Fruit fly (Drosophila melanogaster) whole organism, embryonic: Measurements from ENCODE around the gene CG43800.

Experiments
- Bteb2 ChIP-seq: fragments of 200-800 bp; sonication (Bioruptor generic); optimal IDR thresholded peaks from 2 replicates; lab custom pipeline; 2016; ENCODE audit warnings: missing biosample characterization, missing genetic modification characterization
- CG10366 ChIP-seq: fragments of 200-800 bp; sonication (Bioruptor generic); IDR thresholded peaks from 2 replicates; pipeline ENCODE4 v1.3.6; 2022; ENCODE audit warnings: missing biosample characterization, missing genetic modification characterization
- CG12104 ChIP-seq: fragments of 200-800 bp; sonication (Bioruptor generic); optimal IDR thresholded peaks from 3 replicates; lab custom pipeline; 2016; ENCODE audit warnings: missing biosample characterization, missing genetic modification characterization
- CG12236 ChIP-seq: fragments of 200-800 bp; sonication (Bioruptor generic); optimal IDR thresholded peaks from 2 replicates; lab custom pipeline; 2016; ENCODE audit warnings: missing biosample characterization, missing genetic modification characterization
- CG12659 ChIP-seq: fragments of 200-800 bp; sonication (Bioruptor generic); optimal IDR thresholded peaks from 3 replicates; lab custom pipeline; 2017; ENCODE audit warnings: mild to moderate bottlenecking, missing biosample characterization, missing genetic modification reagents, missing genetic modification characterization
- CG15269 ChIP-seq: fragments of 200-800 bp; sonication (Bioruptor generic); optimal IDR thresholded peaks from 2 replicates; lab custom pipeline; 2018; ENCODE audit warnings: missing biosample characterization, mild to moderate bottlenecking, missing genetic modification characterization, moderate library complexity
- CG17361 ChIP-seq: fragments of 200-800 bp; sonication (Bioruptor generic); IDR thresholded peaks from 3 replicates; pipeline ENCODE4 v1.3.6; 2022; ENCODE audit warnings: missing biosample characterization, missing genetic modification characterization
- CG18476 ChIP-seq: fragments of 200-800 bp; sonication (Bioruptor generic); optimal IDR thresholded peaks from 2 replicates; lab custom pipeline; 2016; ENCODE audit warnings: missing biosample characterization, mild to moderate bottlenecking, missing genetic modification characterization
- CG2889 ChIP-seq: fragments of 200-800 bp; sonication (Bioruptor generic); IDR thresholded peaks from 3 replicates; pipeline ENCODE4 v1.3.6; 2022; ENCODE audit warnings: missing biosample characterization, missing genetic modification characterization
- CG31388 ChIP-seq: fragments of 200-800 bp; sonication (Bioruptor generic); optimal IDR thresholded peaks from 2 replicates; lab custom pipeline; 2016; ENCODE audit warnings: missing biosample characterization, missing genetic modification characterization
- CG3838 ChIP-seq: fragments of 200-800 bp; sonication (Bioruptor generic); optimal IDR thresholded peaks from 3 replicates; lab custom pipeline; 2016; ENCODE audit warnings: missing biosample characterization, missing genetic modification characterization
- CG4328 ChIP-seq: fragments of 200-800 bp; sonication (Bioruptor generic); optimal IDR thresholded peaks from 3 replicates; lab custom pipeline; 2017; ENCODE audit warnings: missing biosample characterization, missing genetic modification reagents, missing genetic modification characterization
- CG4424 ChIP-seq: fragments of 200-800 bp; sonication (Bioruptor generic); optimal IDR thresholded peaks from 3 replicates; lab custom pipeline; 2016; ENCODE audit warnings: missing biosample characterization, missing genetic modification characterization
- CG7839 ChIP-seq: fragments of 200-800 bp; sonication (Bioruptor generic); optimal IDR thresholded peaks from 3 replicates; lab custom pipeline; 2018; ENCODE audit warnings: missing biosample characterization, mild to moderate bottlenecking, missing genetic modification characterization, moderate library complexity
- CG8290 ChIP-seq, 3 experiments: fragments of 200-800 bp; sonication (Bioruptor generic); optimal IDR thresholded peaks; 2 replicates each; lab custom pipeline; 2016 to 2019; ENCODE audit warnings: missing biosample characterization in 3 of 3, missing genetic modification characterization in 3 of 3, mild to moderate bottlenecking in 2 of 3, moderate library complexity in 1 of 3
- CoRest ChIP-seq: fragments of 200-800 bp; sonication (Bioruptor generic); optimal IDR thresholded peaks from 3 replicates; lab custom pipeline; 2018; ENCODE audit warnings: missing biosample characterization, mild to moderate bottlenecking, missing genetic modification characterization, moderate library complexity
- Doc3 ChIP-seq: fragments of 200-800 bp; sonication (Bioruptor generic); IDR thresholded peaks from 3 replicates; pipeline ENCODE4 v1.3.6; 2022; ENCODE audit warnings: missing biosample characterization, missing genetic modification characterization; ENCODE audit not compliant: partially characterized antibody
- Eip74EF ChIP-seq, 2 experiments: fragments of 200-800 bp in 1 of 2; fragments of >200 bp in 1 of 2; sonication (Bioruptor generic) in 1 of 2; optimal IDR thresholded peaks; 2 replicates each; lab custom pipeline; 2017 to 2019; ENCODE audit warnings: missing biosample characterization in 2 of 2, missing genetic modification characterization in 2 of 2, mild to moderate bottlenecking in 1 of 2, moderate library complexity in 1 of 2
- Gsc ChIP-seq: fragments of 200-800 bp; sonication (Bioruptor generic); IDR thresholded peaks from 2 replicates; pipeline ENCODE4 v1.3.6; 2022; ENCODE audit warnings: missing biosample characterization, missing genetic modification characterization
- HLH3B ChIP-seq: fragments of 200-800 bp; sonication (Bioruptor generic); IDR thresholded peaks from 2 replicates; pipeline ENCODE4 v1.3.6; 2022; ENCODE audit warnings: missing biosample characterization, missing genetic modification characterization
- Hr39 ChIP-seq: fragments of >200 bp; optimal IDR thresholded peaks from 2 replicates; lab custom pipeline; 2017
- Hr51 ChIP-seq, 2 experiments: fragments of 200-800 bp; sonication (Bioruptor generic); optimal IDR thresholded peaks; 2 replicates in 1 of 2; 3 replicates in 1 of 2; lab custom pipeline; 2016 to 2018; ENCODE audit warnings: missing biosample characterization in 2 of 2, missing genetic modification characterization in 2 of 2, mild to moderate bottlenecking in 1 of 2, moderate library complexity in 1 of 2
- Hr78 ChIP-seq, 2 experiments: fragments of 200-800 bp in 1 of 2; fragments of >200 bp in 1 of 2; sonication (Bioruptor generic) in 1 of 2; optimal IDR thresholded peaks; 2 replicates each; lab custom pipeline; 2017 to 2019; ENCODE audit warnings: missing biosample characterization in 2 of 2, missing genetic modification characterization in 2 of 2, mild to moderate bottlenecking in 1 of 2, moderate library complexity in 1 of 2
- Lpt ChIP-seq: fragments of >200 bp; optimal IDR thresholded peaks from 2 replicates; lab custom pipeline; 2018; ENCODE audit warnings: missing biosample characterization, missing genetic modification characterization
- MBD-R2 ChIP-seq: fragments of 200-800 bp; sonication (Bioruptor generic); IDR thresholded peaks from 2 replicates; pipeline ENCODE4 v1.3.6; 2022; ENCODE audit warnings: missing biosample characterization, missing genetic modification characterization
- MESR4 ChIP-seq: fragments of 200-800 bp; sonication (Bioruptor generic); optimal IDR thresholded peaks from 2 replicates; lab custom pipeline; 2018; ENCODE audit warnings: missing biosample characterization, mild to moderate bottlenecking, missing genetic modification characterization, moderate library complexity
- NC2β ChIP-seq: fragments of 200-800 bp; sonication (Bioruptor generic); optimal IDR thresholded peaks from 2 replicates; lab custom pipeline; 2016; ENCODE audit warnings: missing biosample characterization, missing genetic modification characterization
- Opbp ChIP-seq: fragments of 200-800 bp; sonication (Bioruptor generic); IDR thresholded peaks from 3 replicates; pipeline ENCODE4 v1.3.6; 2022; ENCODE audit warnings: missing biosample characterization, missing genetic modification characterization; ENCODE audit not compliant: partially characterized antibody
- Rx ChIP-seq: fragments of 200-800 bp; sonication (Bioruptor generic); IDR thresholded peaks from 2 replicates; pipeline ENCODE4 v1.3.6; 2022; ENCODE audit warnings: missing biosample characterization, missing genetic modification characterization
- Six4 ChIP-seq: fragments of 200-800 bp; sonication (Bioruptor generic); optimal IDR thresholded peaks from 2 replicates; lab custom pipeline; 2016; ENCODE audit warnings: missing biosample characterization, missing genetic modification characterization
- Spps ChIP-seq: fragments of 200-800 bp; sonication (Bioruptor generic); optimal IDR thresholded peaks from 2 replicates; lab custom pipeline; 2018; ENCODE audit warnings: missing biosample characterization, mild to moderate bottlenecking, missing genetic modification characterization
- Ssrp ChIP-seq: fragments of 200-800 bp; sonication (Bioruptor generic); optimal IDR thresholded peaks from 2 replicates; lab custom pipeline; 2018; ENCODE audit warnings: missing biosample characterization, mild to moderate bottlenecking, missing genetic modification characterization, moderate library complexity
- Xbp1 ChIP-seq: fragments of 200-800 bp; sonication (Bioruptor generic); optimal IDR thresholded peaks from 3 replicates; lab custom pipeline; 2016; ENCODE audit warnings: missing biosample characterization, mild to moderate bottlenecking, missing genetic modification characterization
- bcd ChIP-seq: fragments of 200-800 bp; sonication (Bioruptor generic); optimal IDR thresholded peaks from 2 replicates; lab custom pipeline; 2017; ENCODE audit warnings: missing biosample characterization, mild to moderate bottlenecking, missing genetic modification characterization
- cad ChIP-seq: fragments of >200 bp; optimal IDR thresholded peaks from 2 replicates; lab custom pipeline; 2017; ENCODE audit warnings: missing biosample characterization, missing genetic modification characterization
- chm ChIP-seq: fragments of 200-800 bp; sonication (Bioruptor generic); IDR thresholded peaks from 2 replicates; pipeline ENCODE4 v1.3.6; 2022; ENCODE audit warnings: missing biosample characterization, missing genetic modification characterization
- dmrt99B ChIP-seq: fragments of 200-800 bp; sonication (Bioruptor generic); optimal IDR thresholded peaks from 2 replicates; lab custom pipeline; 2018; ENCODE audit warnings: missing biosample characterization, mild to moderate bottlenecking, missing genetic modification characterization, moderate library complexity
- fd96Cb ChIP-seq: fragments of 200-800 bp; sonication (Bioruptor generic); optimal IDR thresholded peaks from 2 replicates; lab custom pipeline; 2018; ENCODE audit warnings: missing biosample characterization, mild to moderate bottlenecking, missing genetic modification characterization, moderate library complexity
- fru ChIP-seq: fragments of >200 bp; optimal IDR thresholded peaks from 2 replicates; lab custom pipeline; 2017
- lov ChIP-seq, 2 experiments: fragments of 200-800 bp in 1 of 2; fragments of >200 bp in 1 of 2; sonication (Bioruptor generic) in 1 of 2; IDR thresholded peaks in 1 of 2; optimal IDR thresholded peaks in 1 of 2; 2 replicates in 1 of 2; 3 replicates in 1 of 2; pipeline versions ENCODE4 v1.3.6 to Lab custom; 2017 to 2022; ENCODE audit warnings: missing biosample characterization in 1 of 2, missing genetic modification characterization in 1 of 2
- p53 ChIP-seq: fragments of 200-800 bp; sonication (Bioruptor generic); optimal IDR thresholded peaks from 2 replicates; lab custom pipeline; 2016; ENCODE audit warnings: missing biosample characterization, missing genetic modification characterization
- psq ChIP-seq: fragments of 200-800 bp; sonication (Bioruptor generic); optimal IDR thresholded peaks from 2 replicates; lab custom pipeline; 2017; ENCODE audit warnings: missing biosample characterization, missing genetic modification characterization
- ranshi ChIP-seq: fragments of 200-800 bp; sonication (Bioruptor generic); IDR thresholded peaks from 2 replicates; pipeline ENCODE4 v1.3.6; 2022; ENCODE audit warnings: missing biosample characterization, missing genetic modification characterization
- repo ChIP-seq: fragments of 200-800 bp; sonication (Bioruptor generic); optimal IDR thresholded peaks from 2 replicates; lab custom pipeline; 2016; ENCODE audit warnings: missing biosample characterization, missing genetic modification characterization
- sr ChIP-seq: fragments of 200-800 bp; sonication (Bioruptor generic); IDR thresholded peaks from 3 replicates; pipeline ENCODE4 v1.3.6; 2022; ENCODE audit warnings: missing biosample characterization, missing genetic modification characterization
- sug ChIP-seq: fragments of 200-800 bp; optimal IDR thresholded peaks from 2 replicates; lab custom pipeline; 2019; ENCODE audit warnings: missing biosample characterization, mild to moderate bottlenecking, missing genetic modification characterization, moderate library complexity
- tap ChIP-seq: fragments of 200-800 bp; optimal IDR thresholded peaks from 3 replicates; lab custom pipeline; 2019; ENCODE audit warnings: missing biosample characterization, mild to moderate bottlenecking, missing genetic modification characterization, moderate library complexity
- tgo ChIP-seq: fragments of 200-800 bp; sonication (Bioruptor generic); IDR thresholded peaks from 3 replicates; pipeline ENCODE4 v1.3.6; 2022; ENCODE audit warnings: missing biosample characterization, missing genetic modification characterization
- tio ChIP-seq: fragments of 200-800 bp; sonication (Bioruptor generic); optimal IDR thresholded peaks from 2 replicates; lab custom pipeline; 2017; ENCODE audit warnings: missing biosample characterization, missing genetic modification characterization, inconsistent platforms
- vfl ChIP-seq: fragments of 200-800 bp; sonication (Bioruptor generic); optimal IDR thresholded peaks from 2 replicates; lab custom pipeline; 2016; ENCODE audit warnings: missing biosample characterization, missing genetic modification characterization
- vvl ChIP-seq: fragments of 200-800 bp; sonication (Bioruptor generic); IDR thresholded peaks from 2 replicates; pipeline ENCODE4 v1.3.6; 2022; ENCODE audit warnings: missing biosample characterization, missing genetic modification characterization

The CG43800 gene

DNA sequence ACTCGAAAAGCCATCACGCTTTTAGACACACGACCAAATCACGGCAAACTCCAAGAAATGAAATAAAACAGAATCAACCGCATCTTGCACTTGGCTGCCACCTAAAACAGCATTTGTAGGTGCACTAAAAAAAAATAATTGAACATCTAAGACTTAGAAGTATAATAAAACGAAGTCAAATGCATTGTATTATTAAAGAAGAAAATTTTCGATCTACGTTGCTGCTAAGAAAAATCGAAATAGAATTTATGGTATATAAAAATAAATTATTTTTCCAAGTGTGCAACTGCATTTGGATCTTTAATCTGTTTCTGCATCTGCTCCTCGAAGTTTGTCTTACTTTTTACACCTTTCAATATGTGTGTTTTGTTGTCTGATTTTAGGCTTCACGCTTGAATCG is 37.7 kb upstream of the CG43800 start (continued):
- TF ChIP-seq sug (tag; lab: Kevin White, UChicago): no peak
- no peak for TF ChIP-seq Rx (GFP tag; lab: Robert Waterston, UW)
- TF ChIP-seq CoRest: peak; percentile 45
- peak; percentile 39 for TF ChIP-seq Six4
- TF ChIP-seq CG8290 (GFP tag; optimal IDR thresholded peaks at IDR 0.05; lab: Kevin White, UChicago): no peak
- TF ChIP-seq CG8290 (tag; optimal IDR thresholded peaks at IDR 0.05; lab: Kevin White, UChicago): no peak
- TF ChIP-seq CG10366: no peak
- TF ChIP-seq NC2β (GFP tag; lab: Kevin White, UChicago): peak; percentile 4
- TF ChIP-seq CG31388 (GFP tag; lab: Kevin White, UChicago): no peak
- no peak for TF ChIP-seq p53
- TF ChIP-seq tgo (GFP tag; lab: Robert Waterston, UW): no peak
- TF ChIP-seq tio (GFP tag; lab: Kevin White, UChicago): peak; percentile 17
- no peak for TF ChIP-seq Bteb2 (GFP tag; lab: Kevin White, UChicago)
- TF ChIP-seq CG2889: no peak
- TF ChIP-seq CG15269 (tag; lab: Kevin White, UChicago): no peak
- no peak for TF ChIP-seq CG12236 (GFP tag; lab: Kevin White, UChicago)
- TF ChIP-seq Doc3: no peak
- TF ChIP-seq vfl (GFP tag; lab: Kevin White, UChicago): no peak
- peak; percentile 25 for TF ChIP-seq tap (tag; lab: Kevin White, UChicago)
- TF ChIP-seq MESR4 (GFP tag; lab: Kevin White, UChicago): no peak
- TF ChIP-seq Gsc (GFP tag; lab: Robert Waterston, UW): no peak
- no peak for TF ChIP-seq MBD-R2
- no peak for TF ChIP-seq fru
- TF ChIP-seq Hr78 (GFP tag; optimal IDR thresholded peaks at IDR 0.05; lab: Kevin White, UChicago): peak in 1 of 2 experiments; percentile 24
- peak; percentile 64 for TF ChIP-seq Ssrp (tag; lab: Kevin White, UChicago)
- no peak for TF ChIP-seq CG3838 (GFP tag; lab: Kevin White, UChicago)
- TF ChIP-seq Eip74EF (GFP tag; optimal IDR thresholded peaks at IDR 0.05; lab: Kevin White, UChicago): peak in 1 of 2 experiments; percentile 24
- no peak for TF ChIP-seq HLH3B
- TF ChIP-seq CG4328 (GFP tag; lab: Kevin White, UChicago): no peak
- TF ChIP-seq CG17361 (GFP tag; lab: Robert Waterston, UW): peak; percentile 71; the same call in 2 of the 3 replicates
- TF ChIP-seq ranshi (GFP tag; lab: Robert Waterston, UW): no peak
- no peak for TF ChIP-seq Opbp (GFP tag; lab: Robert Waterston, UW)
- peak; percentile 6 for TF ChIP-seq bcd (GFP tag; lab: Kevin White, UChicago)
- TF ChIP-seq CG7839 (tag; lab: Kevin White, UChicago): peak; percentile 68
- peak; percentile 62 for TF ChIP-seq dmrt99B (tag; lab: Kevin White, UChicago)
- no peak for TF ChIP-seq Lpt (GFP tag; lab: Kevin White, UChicago)
- TF ChIP-seq Spps: peak; percentile 74
- no peak for TF ChIP-seq Hr39 (lab: Kevin White, UChicago)
- peak; percentile 57 for TF ChIP-seq Xbp1 (GFP tag; lab: Kevin White, UChicago)
- no peak for TF ChIP-seq cad
- no peak; the same call in 1 of the 2 replicates for TF ChIP-seq chm (GFP tag; lab: Robert Waterston, UW)
- TF ChIP-seq lov (optimal IDR thresholded peaks at IDR 0.05; lab: Kevin White, UChicago): no peak
- peak; percentile 61; the same call in 1 of the 3 replicates for TF ChIP-seq lov (GFP tag; IDR thresholded peaks at IDR 0.05; lab: Robert Waterston, UW)
- no peak for TF ChIP-seq repo
- peak; percentile 12 for TF ChIP-seq psq (GFP tag; lab: Kevin White, UChicago)
- TF ChIP-seq fd96Cb (tag; lab: Kevin White, UChicago): peak; percentile 68
- TF ChIP-seq CG18476 (GFP tag; lab: Kevin White, UChicago): peak; percentile 40
- peak; percentile 3 for TF ChIP-seq CG12104
- TF ChIP-seq sr (GFP tag; lab: Robert Waterston, UW): no peak
- peak; percentile 78 for TF ChIP-seq vvl
- no peak for TF ChIP-seq CG12659 (GFP tag; lab: Kevin White, UChicago)
- peak in 1 of 2 experiments; percentile 25 for TF ChIP-seq Hr51 (GFP tag; optimal IDR thresholded peaks at IDR 0.05; lab: Kevin White, UChicago)
- peak; percentile 54 for TF ChIP-seq CG4424 (GFP tag; lab: Kevin White, UChicago)
